Worm (Caenorhabditis elegans) whole organism, L2 larva: ENCODE data around the gene nuo-5.

Source experiments
- C34F6.9 ChIP-seq: fragments of 150-350 bp; optimal IDR thresholded peaks from 2 replicates; lab custom pipeline; 2014; ENCODE audit warnings: missing biosample characterization, missing genetic modification characterization
- F13H6.1 ChIP-seq: sonication (generic microtip); optimal IDR thresholded peaks from 2 replicates; lab custom pipeline; 2016; ENCODE audit warnings: missing genetic modification characterization, missing compliant biosample characterization
- aly-2 ChIP-seq: fragments of 150-350 bp; optimal IDR thresholded peaks from 2 replicates; lab custom pipeline; 2014; ENCODE audit warnings: missing biosample characterization, missing genetic modification characterization
- ceh-16 ChIP-seq: fragments of 150-350 bp; optimal IDR thresholded peaks from 2 replicates; lab custom pipeline; 2014; ENCODE audit warnings: missing biosample characterization, missing genetic modification characterization
- crh-2 ChIP-seq: sonication (generic microtip); optimal IDR thresholded peaks from 2 replicates; lab custom pipeline; 2017; ENCODE audit warnings: missing biosample characterization, missing genetic modification characterization
- dmd-4 ChIP-seq: sonication (generic microtip); optimal IDR thresholded peaks from 2 replicates; lab custom pipeline; 2017; ENCODE audit warnings: missing biosample characterization, missing genetic modification characterization
- egl-27 ChIP-seq: sonication (generic microtip); optimal IDR thresholded peaks from 3 replicates; lab custom pipeline; 2017; ENCODE audit warnings: missing biosample characterization, missing genetic modification reagents, missing genetic modification characterization
- elt-1 ChIP-seq: fragments of 150-350 bp; optimal IDR thresholded peaks from 2 replicates; lab custom pipeline; 2014; ENCODE audit warnings: missing biosample characterization, missing genetic modification characterization
- fos-1 ChIP-seq: fragments of 150-350 bp; optimal IDR thresholded peaks from 2 replicates; lab custom pipeline; 2014; ENCODE audit warnings: missing biosample characterization, missing genetic modification characterization
- gmeb-1 ChIP-seq: fragments of 150-350 bp; optimal IDR thresholded peaks from 2 replicates; lab custom pipeline; 2014; ENCODE audit warnings: missing biosample characterization, missing genetic modification characterization
- lin-13 ChIP-seq: fragments of 150-350 bp; optimal IDR thresholded peaks from 2 replicates; lab custom pipeline; 2014; ENCODE audit warnings: missing biosample characterization, missing genetic modification reagents, missing genetic modification characterization
- lin-39 ChIP-seq: fragments of 150-350 bp; optimal IDR thresholded peaks from 2 replicates; lab custom pipeline; 2014; ENCODE audit warnings: missing biosample characterization, missing genetic modification reagents, missing genetic modification characterization
- lsy-2 ChIP-seq, 2 experiments: fragments of 150-350 bp in 1 of 2; sonication (generic microtip) in 1 of 2; optimal IDR thresholded peaks; 2 replicates each; lab custom pipeline; 2014 to 2017; ENCODE audit warnings: missing biosample characterization in 2 of 2, missing genetic modification characterization in 2 of 2
- mab-5 ChIP-seq: fragments of 150-350 bp; optimal IDR thresholded peaks from 2 replicates; lab custom pipeline; 2014; ENCODE audit warnings: missing biosample characterization, missing genetic modification characterization
- mbf-1 ChIP-seq: sonication (generic microtip); optimal IDR thresholded peaks from 2 replicates; lab custom pipeline; 2017; ENCODE audit warnings: missing biosample characterization, missing genetic modification characterization
- nhr-11 ChIP-seq: fragments of 150-350 bp; optimal IDR thresholded peaks from 2 replicates; lab custom pipeline; 2014; ENCODE audit warnings: missing biosample characterization, missing genetic modification characterization
- nhr-12 ChIP-seq: fragments of 150-350 bp; optimal IDR thresholded peaks from 2 replicates; lab custom pipeline; 2014; ENCODE audit warnings: missing biosample characterization, missing genetic modification characterization
- nhr-129 ChIP-seq: fragments of 150-350 bp; optimal IDR thresholded peaks from 2 replicates; lab custom pipeline; 2014; ENCODE audit warnings: missing biosample characterization, missing genetic modification characterization
- nhr-21 ChIP-seq: fragments of 150-350 bp; optimal IDR thresholded peaks from 2 replicates; lab custom pipeline; 2014; ENCODE audit warnings: missing biosample characterization, missing genetic modification characterization
- nhr-237 ChIP-seq: fragments of 150-350 bp; optimal IDR thresholded peaks from 2 replicates; lab custom pipeline; 2014; ENCODE audit warnings: missing biosample characterization, missing genetic modification characterization
- nhr-25 ChIP-seq: fragments of 150-350 bp; sonication (generic microtip); optimal IDR thresholded peaks from 3 replicates; lab custom pipeline; 2014; ENCODE audit warnings: missing biosample characterization, missing genetic modification characterization
- nhr-6 ChIP-seq: fragments of 150-350 bp; optimal IDR thresholded peaks from 2 replicates; lab custom pipeline; 2014; ENCODE audit warnings: missing biosample characterization, missing genetic modification characterization
- nhr-77 ChIP-seq: fragments of 150-350 bp; optimal IDR thresholded peaks from 2 replicates; lab custom pipeline; 2014; ENCODE audit warnings: missing biosample characterization, missing genetic modification characterization
- peb-1 ChIP-seq: fragments of 150-350 bp; optimal IDR thresholded peaks from 2 replicates; lab custom pipeline; 2014; ENCODE audit warnings: missing biosample characterization, missing genetic modification characterization
- sem-4 ChIP-seq: fragments of 150-350 bp; optimal IDR thresholded peaks from 2 replicates; lab custom pipeline; 2014; ENCODE audit warnings: missing biosample characterization, missing genetic modification reagents, missing genetic modification characterization
- skn-1 ChIP-seq: sonication (generic microtip); optimal IDR thresholded peaks from 2 replicates; lab custom pipeline; 2017; ENCODE audit warnings: missing biosample characterization, missing genetic modification characterization
- sma-3 ChIP-seq: sonication (generic microtip); optimal IDR thresholded peaks from 2 replicates; lab custom pipeline; 2016; ENCODE audit warnings: missing genetic modification reagents, missing genetic modification characterization, missing compliant biosample characterization
- sma-9 ChIP-seq, 2 experiments: fragments of 150-350 bp in 1 of 2; sonication (generic microtip) in 1 of 2; optimal IDR thresholded peaks; 2 replicates each; lab custom pipeline; 2014 to 2016; ENCODE audit warnings: missing genetic modification characterization in 2 of 2, mild to moderate bottlenecking in 1 of 2, missing biosample characterization in 1 of 2, missing compliant biosample characterization in 1 of 2, missing genetic modification reagents in 1 of 2, moderate library complexity in 1 of 2
- snpc-4 ChIP-seq: fragments of 150-350 bp; optimal IDR thresholded peaks from 2 replicates; lab custom pipeline; 2014; ENCODE audit warnings: missing biosample characterization, missing genetic modification characterization
- unc-55 ChIP-seq: fragments of 150-350 bp; sonication (generic microtip); optimal IDR thresholded peaks from 3 replicates; lab custom pipeline; 2014; ENCODE audit warnings: missing biosample characterization, missing genetic modification reagents, missing genetic modification characterization
- unc-62 ChIP-seq: fragments of 150-350 bp; optimal IDR thresholded peaks from 2 replicates; lab custom pipeline; 2014; ENCODE audit warnings: missing biosample characterization, missing genetic modification reagents, missing genetic modification characterization
- zag-1 ChIP-seq: fragments of 150-350 bp; optimal IDR thresholded peaks from 2 replicates; lab custom pipeline; 2014; ENCODE audit warnings: missing biosample characterization, missing genetic modification characterization
- ztf-1 ChIP-seq: fragments of 200-800 bp; sonication (Bioruptor generic); conservative IDR thresholded peaks from 2 replicates; pipeline ENCODE4 v1.3.6; 2022; ENCODE audit warnings: missing genetic modification characterization, missing compliant biosample characterization
- ztf-11 ChIP-seq: sonication (generic microtip); optimal IDR thresholded peaks from 2 replicates; lab custom pipeline; 2017; ENCODE audit warnings: missing biosample characterization, missing genetic modification characterization

nuo-5 gene

DNA sequence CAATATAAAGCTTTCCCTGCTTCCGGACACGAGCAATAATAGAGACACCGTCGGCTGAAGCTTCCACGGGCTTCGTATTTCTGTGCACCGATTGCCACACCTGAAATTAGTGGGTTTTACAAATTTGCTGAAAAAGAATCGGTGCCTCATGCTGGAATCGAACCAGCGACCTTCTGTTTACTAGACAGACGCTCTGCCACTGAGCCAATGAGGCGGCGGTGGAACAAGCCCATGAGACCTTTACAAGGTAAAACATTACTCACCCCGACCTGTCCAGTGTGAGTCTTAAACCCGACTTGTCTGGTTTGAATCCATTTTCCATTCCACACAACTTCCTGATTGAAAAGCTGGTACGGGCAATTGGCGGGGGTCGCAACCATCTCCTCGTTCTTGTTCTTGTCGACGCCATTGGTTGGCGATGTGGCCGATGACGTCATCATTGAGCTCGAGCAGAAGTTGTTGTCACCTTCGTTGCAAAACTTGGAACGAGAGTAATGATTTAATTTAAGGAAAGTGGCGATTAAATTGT lies 34.2 kb upstream of the nuo-5 start, which contains the start of gene ndx-2:
Gene ndx-2 (minus strand): TSS at position 479 of the 529 bp plus-strand sequence.
- TF ChIP-seq fos-1 (tag; lab: Kevin White, UChicago) = peak; percentile 14
- no peak for TF ChIP-seq nhr-237 (tag; lab: Kevin White, UChicago)

DNA sequence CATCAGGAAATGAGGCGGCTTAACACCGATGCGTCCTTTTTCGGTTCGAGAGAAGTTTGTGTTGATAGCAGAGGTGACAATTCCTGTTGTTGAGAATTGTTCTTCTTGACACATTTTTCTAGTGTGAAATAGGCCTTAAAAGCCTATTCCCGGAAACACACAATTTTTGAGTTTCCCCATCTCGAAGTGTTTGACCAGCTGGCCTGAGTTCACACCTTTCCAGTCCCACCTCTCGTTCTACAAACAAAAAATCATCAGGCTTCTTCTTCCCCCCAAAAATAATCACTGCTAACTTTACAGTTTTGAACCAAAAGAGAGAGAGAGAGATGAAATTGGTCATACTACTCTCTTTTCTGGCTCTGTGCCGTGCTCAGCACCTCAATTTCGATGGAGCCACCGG lies 32.2 kb upstream of the nuo-5 start, which contains the start of gene W02G9.4:
Gene W02G9.4 (plus strand): TSS at position 301 of the 400 bp plus-strand sequence.
- TF ChIP-seq skn-1 (tag; lab: Kevin White, UChicago) = no peak
- TF ChIP-seq ztf-11 = no peak
- no peak for TF ChIP-seq nhr-77 (tag; lab: Kevin White, UChicago)
- TF ChIP-seq ztf-1 (GFP tag; lab: Robert Waterston, UW) = no peak
- no peak for TF ChIP-seq aly-2 (tag; lab: Kevin White, UChicago)
- no peak for TF ChIP-seq elt-1 (tag; lab: Kevin White, UChicago)
- TF ChIP-seq C34F6.9 (tag; lab: Kevin White, UChicago) = no peak
- TF ChIP-seq lin-13 (GFP tag; lab: Kevin White, UChicago) = no peak
- TF ChIP-seq ceh-16 = no peak
- TF ChIP-seq zag-1 (tag; lab: Kevin White, UChicago) = no peak
- TF ChIP-seq lsy-2 (tag; optimal IDR thresholded peaks at IDR 0.05; lab: Kevin White, UChicago) = no peak
- TF ChIP-seq, all 48 proteins: peak for 0

DNA sequence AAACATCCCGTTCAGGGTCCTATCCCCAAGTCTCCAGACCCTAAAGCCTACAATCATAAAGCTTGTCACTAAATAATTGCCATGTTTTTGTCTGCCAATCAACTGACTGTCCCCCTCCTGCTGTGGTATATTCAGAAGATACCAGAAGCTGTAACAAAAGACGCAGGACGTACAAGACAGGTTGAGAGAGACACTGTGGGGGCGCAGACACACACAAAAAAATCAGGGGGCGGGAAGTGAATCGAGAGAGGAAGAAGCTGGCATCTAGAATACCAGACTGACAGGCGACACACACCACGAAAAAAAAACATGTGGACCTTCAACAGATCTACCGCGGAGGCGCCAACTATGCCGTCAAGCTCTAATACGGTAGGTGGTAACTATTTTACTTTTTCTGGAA lies 27.6 kb upstream of the nuo-5 start, which contains the start of gene kel-8:
Gene kel-8 (plus strand): TSS at position 301 of the 400 bp plus-strand sequence.
- TF ChIP-seq unc-62 (GFP tag; lab: Kevin White, UChicago) = no peak
- TF ChIP-seq unc-55 (GFP tag; lab: Kevin White, UChicago) = no peak
- peak; percentile 28 for TF ChIP-seq nhr-25 (tag; lab: Kevin White, UChicago)
- no peak for TF ChIP-seq mbf-1 (tag; lab: Kevin White, UChicago)
- no peak for TF ChIP-seq F13H6.1 (tag; lab: Kevin White, UChicago)

DNA sequence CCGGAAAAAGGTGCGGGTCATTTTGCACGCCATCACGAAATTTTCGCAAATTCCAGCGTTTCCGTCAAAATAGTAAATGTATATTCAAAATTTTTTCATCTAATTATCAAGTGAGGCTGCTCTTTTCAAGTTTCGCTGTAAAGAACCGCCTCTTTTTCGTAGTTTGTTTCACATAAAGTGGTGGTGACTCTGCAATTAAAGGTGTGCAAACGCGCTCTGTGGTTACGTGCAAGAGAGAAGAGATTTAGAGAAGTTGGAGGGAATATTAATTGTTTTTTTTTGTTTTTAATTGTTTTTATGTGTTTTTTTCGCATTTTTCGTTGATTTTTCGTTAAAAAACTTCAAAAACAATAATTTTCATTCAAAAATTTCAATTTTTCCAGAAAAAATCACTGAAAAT lies 26.2 kb upstream of the nuo-5 start, which contains the start of gene W02G9.3:
Gene W02G9.3 (plus strand): TSS at position 384 of the 400 bp plus-strand sequence.
- TF ChIP-seq nhr-12 (tag; lab: Kevin White, UChicago) = no peak
- TF ChIP-seq dmd-4 (tag; lab: Kevin White, UChicago) = no peak
- TF ChIP-seq nhr-21 (tag; lab: Kevin White, UChicago) = peak; percentile 43
- TF ChIP-seq zag-1 (tag; lab: Kevin White, UChicago) = peak; percentile 43
- peak; percentile 94 for TF ChIP-seq unc-55 (GFP tag; lab: Kevin White, UChicago)
- TF ChIP-seq sma-9 (GFP tag; optimal IDR thresholded peaks at IDR 0.05; lab: Kevin White, UChicago) = peak; percentile 65
- TF ChIP-seq sma-9 (tag; optimal IDR thresholded peaks at IDR 0.05; lab: Kevin White, UChicago) = no peak
- TF ChIP-seq peb-1 (tag; lab: Kevin White, UChicago) = no peak
- peak; percentile 50 for TF ChIP-seq snpc-4 (tag; lab: Kevin White, UChicago)
- no peak for TF ChIP-seq aly-2 (tag; lab: Kevin White, UChicago)
- no peak for TF ChIP-seq sem-4 (tag; lab: Kevin White, UChicago)
- TF ChIP-seq lin-39 (tag; lab: Kevin White, UChicago) = no peak
- TF ChIP-seq nhr-11 (tag; lab: Kevin White, UChicago) = peak; percentile 87
- TF ChIP-seq sma-3 (GFP tag; lab: Kevin White, UChicago) = peak; percentile 75
- peak; percentile 22 for TF ChIP-seq nhr-6 (tag; lab: Kevin White, UChicago)
- peak; percentile 89 for TF ChIP-seq lin-13 (GFP tag; lab: Kevin White, UChicago)
- TF ChIP-seq F13H6.1 (tag; lab: Kevin White, UChicago) = peak; percentile 71
- TF ChIP-seq crh-2 (tag; lab: Kevin White, UChicago) = peak; percentile 82
- peak; percentile 94 for TF ChIP-seq mab-5 (tag; lab: Kevin White, UChicago)
- peak; percentile 52 for TF ChIP-seq fos-1 (tag; lab: Kevin White, UChicago)
- TF ChIP-seq skn-1 (tag; lab: Kevin White, UChicago) = no peak
- peak; percentile 75 for TF ChIP-seq nhr-129 (tag; lab: Kevin White, UChicago)
- no peak for TF ChIP-seq ztf-1 (GFP tag; lab: Robert Waterston, UW)
- TF ChIP-seq C34F6.9 (tag; lab: Kevin White, UChicago) = peak; percentile 92
- peak; percentile 53 to 88 for TF ChIP-seq lsy-2 (tag; optimal IDR thresholded peaks at IDR 0.05; lab: Kevin White, UChicago)
- TF ChIP-seq egl-27 = peak; percentile 23
- TF ChIP-seq nhr-25 (tag; lab: Kevin White, UChicago) = peak; percentile 52
- TF ChIP-seq gmeb-1 = peak; percentile 84
